Fruit fly (Drosophila melanogaster) whole organism, wandering third instar larva: Measurements from ENCODE around the gene CG2267.

Experiments
- Mio ChIP-seq: sonication (Bioruptor generic); optimal IDR thresholded peaks from 2 replicates; lab custom pipeline; 2016; ENCODE audit warnings: missing biosample characterization, missing genetic modification characterization
- OdsH ChIP-seq: fragments of 200-800 bp; sonication (Bioruptor generic); optimal IDR thresholded peaks from 2 replicates; lab custom pipeline; 2016; ENCODE audit warnings: missing biosample characterization, mild to moderate bottlenecking, missing genetic modification characterization
- pan ChIP-seq: fragments of >200 bp; optimal IDR thresholded peaks from 2 replicates; lab custom pipeline; 2017

- TF ChIP-seq pan = no peak
- TF ChIP-seq OdsH (GFP tag; lab: Kevin White, UChicago) = no peak
- TF ChIP-seq Mio = no peak
These were observed 38.6 kb downstream of the CG2267 start for dm6 chr3R:30590237-30590636.
